Worm (Caenorhabditis elegans) whole organism, L4/young adult: Measurements from ENCODE around the gene F40D4.17.

Experiments
- W03F9.2 ChIP-seq: fragments of 150-350 bp; optimal IDR thresholded peaks from 2 replicates; lab custom pipeline; 2014; ENCODE audit warnings: missing biosample characterization, missing genetic modification characterization
- dao-5 ChIP-seq: sonication (generic microtip); optimal IDR thresholded peaks from 2 replicates; lab custom pipeline; 2016; ENCODE audit warnings: missing genotype, missing genetic modification characterization, moderate library complexity, missing compliant biosample characterization

DNA sequence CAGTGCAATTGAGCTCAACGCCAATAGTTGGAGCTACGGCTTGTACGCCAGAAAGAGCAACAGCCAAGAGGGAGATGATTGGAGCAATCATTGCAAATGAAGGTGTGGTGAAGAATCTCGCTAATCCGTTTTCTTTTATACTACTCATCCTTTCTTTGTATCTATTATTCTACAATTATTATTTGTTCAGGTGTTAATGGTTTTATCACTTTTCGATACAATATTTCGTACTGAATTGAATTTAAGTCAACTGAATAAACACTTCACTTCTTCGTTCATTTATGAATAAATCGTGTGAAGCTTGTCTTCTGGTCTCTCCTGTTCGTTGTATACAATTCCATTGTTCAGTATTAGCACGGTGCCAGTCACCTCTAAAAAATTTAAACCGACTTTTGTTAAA is 46.9 kb downstream of the F40D4.17 start, which contains the start of gene ZK218.11:
- TF ChIP-seq dao-5 (no peak), W03F9.2 (tag; lab: Kevin White, UChicago) (no peak)
